Fruit fly (Drosophila melanogaster) whole organism, embryonic: ENCODE data around the gene ABCB7.

Source experiments
- Abd-B ChIP-seq: fragments of 200-800 bp; sonication (Bioruptor generic); optimal IDR thresholded peaks from 2 replicates; lab custom pipeline; 2018; ENCODE audit warnings: missing biosample characterization, mild to moderate bottlenecking, missing genetic modification characterization, moderate library complexity
- CG1024 ChIP-seq: fragments of 200-800 bp; sonication (Bioruptor generic); IDR thresholded peaks from 2 replicates; pipeline ENCODE4 v1.3.6; 2022; ENCODE audit warnings: missing biosample characterization, missing genetic modification characterization
- CG10267 ChIP-seq: fragments of 200-800 bp; sonication (Bioruptor generic); optimal IDR thresholded peaks from 2 replicates; lab custom pipeline; 2018; ENCODE audit warnings: missing biosample characterization, mild to moderate bottlenecking, missing genetic modification characterization, moderate library complexity
- CG10321 ChIP-seq: fragments of 200-800 bp; sonication (Bioruptor generic); IDR thresholded peaks from 2 replicates; pipeline ENCODE4 v1.3.6; 2022; ENCODE audit warnings: missing biosample characterization, missing genetic modification characterization
- CG10366 ChIP-seq: fragments of 200-800 bp; sonication (Bioruptor generic); IDR thresholded peaks from 2 replicates; pipeline ENCODE4 v1.3.6; 2022; ENCODE audit warnings: missing biosample characterization, missing genetic modification characterization
- CG12219 ChIP-seq: fragments of 200-800 bp; sonication (Bioruptor generic); optimal IDR thresholded peaks from 3 replicates; lab custom pipeline; 2018; ENCODE audit warnings: missing biosample characterization, mild to moderate bottlenecking, missing genetic modification characterization
- CG12659 ChIP-seq: fragments of 200-800 bp; sonication (Bioruptor generic); optimal IDR thresholded peaks from 3 replicates; lab custom pipeline; 2017; ENCODE audit warnings: mild to moderate bottlenecking, missing biosample characterization, missing genetic modification reagents, missing genetic modification characterization
- CG12769 ChIP-seq: fragments of 200-800 bp; sonication (Bioruptor generic); optimal IDR thresholded peaks from 2 replicates; lab custom pipeline; 2019; ENCODE audit warnings: missing biosample characterization, mild to moderate bottlenecking, missing genetic modification characterization, moderate library complexity
- CG13894 ChIP-seq: fragments of 200-800 bp; sonication (Bioruptor generic); optimal IDR thresholded peaks from 3 replicates; lab custom pipeline; 2018; ENCODE audit warnings: missing biosample characterization, mild to moderate bottlenecking, missing genetic modification characterization, moderate library complexity
- CG15601 ChIP-seq: fragments of 200-800 bp; sonication (Bioruptor generic); optimal IDR thresholded peaks from 3 replicates; lab custom pipeline; 2019; ENCODE audit warnings: missing biosample characterization, mild to moderate bottlenecking, missing genetic modification characterization, moderate library complexity
- CG17912 ChIP-seq: fragments of 200-800 bp; sonication (Bioruptor generic); optimal IDR thresholded peaks from 2 replicates; lab custom pipeline; 2018; ENCODE audit warnings: missing biosample characterization, mild to moderate bottlenecking, missing genetic modification characterization
- CG18262 ChIP-seq: fragments of 200-800 bp; optimal IDR thresholded peaks from 3 replicates; lab custom pipeline; 2019; ENCODE audit warnings: missing biosample characterization, mild to moderate bottlenecking, missing genetic modification characterization, moderate library complexity
- CG18599 ChIP-seq: fragments of 200-800 bp; sonication (Bioruptor generic); optimal IDR thresholded peaks from 3 replicates; lab custom pipeline; 2017; ENCODE audit warnings: missing biosample characterization, missing genetic modification characterization, mild to moderate bottlenecking, moderate library complexity, missing genetic modification reagents
- CG34422 ChIP-seq: fragments of 200-800 bp; sonication (Bioruptor generic); IDR thresholded peaks from 3 replicates; pipeline ENCODE4 v1.3.6; 2022; ENCODE audit warnings: missing biosample characterization, missing genetic modification characterization
- CG3726 ChIP-seq: fragments of 200-800 bp; sonication (Bioruptor generic); IDR thresholded peaks from 3 replicates; pipeline ENCODE4, ENCODE4 v1.3.6; 2022; ENCODE audit warnings: missing biosample characterization, missing genetic modification characterization
- CG6854 ChIP-seq: fragments of 200-800 bp; sonication (Bioruptor generic); optimal IDR thresholded peaks from 3 replicates; lab custom pipeline; 2017; ENCODE audit warnings: missing biosample characterization, mild to moderate bottlenecking, missing genetic modification characterization
- CG7271 ChIP-seq: fragments of 200-800 bp; sonication (Bioruptor generic); optimal IDR thresholded peaks from 2 replicates; lab custom pipeline; 2018; ENCODE audit warnings: missing biosample characterization, mild to moderate bottlenecking, missing genetic modification characterization, moderate library complexity
- CG7928 ChIP-seq: fragments of 200-800 bp; sonication (Bioruptor generic); optimal IDR thresholded peaks from 2 replicates; lab custom pipeline; 2017; ENCODE audit warnings: missing biosample characterization, mild to moderate bottlenecking, missing genetic modification characterization
- CG8924 ChIP-seq: fragments of 200-800 bp; optimal IDR thresholded peaks from 3 replicates; lab custom pipeline; 2019; ENCODE audit warnings: missing biosample characterization, mild to moderate bottlenecking, missing genetic modification characterization, moderate library complexity
- CoRest ChIP-seq: fragments of 200-800 bp; sonication (Bioruptor generic); optimal IDR thresholded peaks from 3 replicates; lab custom pipeline; 2018; ENCODE audit warnings: missing biosample characterization, mild to moderate bottlenecking, missing genetic modification characterization, moderate library complexity
- Deaf1 ChIP-seq: fragments of 200-800 bp; optimal IDR thresholded peaks from 3 replicates; lab custom pipeline; 2019; ENCODE audit warnings: missing biosample characterization, mild to moderate bottlenecking, missing genetic modification characterization, moderate library complexity
- E2f1 ChIP-seq: fragments of 200-800 bp; sonication (Bioruptor generic); IDR thresholded peaks from 2 replicates; pipeline ENCODE4 v1.3.6; 2022; ENCODE audit warnings: missing biosample characterization, missing genetic modification characterization
- Fer3 ChIP-seq: fragments of 200-800 bp; sonication (Bioruptor generic); optimal IDR thresholded peaks from 2 replicates; lab custom pipeline; 2018; ENCODE audit warnings: missing biosample characterization, mild to moderate bottlenecking, missing genetic modification characterization, moderate library complexity
- HmgZ ChIP-seq: fragments of 200-800 bp; sonication (Bioruptor generic); optimal IDR thresholded peaks from 2 replicates; lab custom pipeline; 2018; ENCODE audit warnings: missing biosample characterization, mild to moderate bottlenecking, missing genetic modification characterization
- Kr ChIP-seq: fragments of 200-800 bp; sonication (Bioruptor generic); optimal IDR thresholded peaks from 2 replicates; lab custom pipeline; 2017; ENCODE audit warnings: missing biosample characterization, mild to moderate bottlenecking, missing genetic modification characterization
- Myb ChIP-seq: fragments of 200-800 bp; sonication (Bioruptor generic); optimal IDR thresholded peaks from 2 replicates; lab custom pipeline; 2016; ENCODE audit warnings: missing biosample characterization, missing genetic modification characterization
- Neu2 ChIP-seq: fragments of 200-800 bp; sonication (Bioruptor generic); optimal IDR thresholded peaks from 3 replicates; lab custom pipeline; 2016; ENCODE audit warnings: missing biosample characterization, missing genetic modification characterization, borderline replicate concordance
- Oaz ChIP-seq: fragments of 200-800 bp; sonication (Bioruptor generic); IDR thresholded peaks from 2 replicates; pipeline ENCODE4 v1.3.6; 2022; ENCODE audit warnings: missing biosample characterization, missing genetic modification characterization
- Ptx1 ChIP-seq: fragments of 200-800 bp; sonication (Bioruptor generic); IDR thresholded peaks from 2 replicates; pipeline ENCODE4 v1.3.6; 2022; ENCODE audit warnings: missing biosample characterization, missing genetic modification characterization
- Six4 ChIP-seq: fragments of 200-800 bp; sonication (Bioruptor generic); optimal IDR thresholded peaks from 2 replicates; lab custom pipeline; 2016; ENCODE audit warnings: missing biosample characterization, missing genetic modification characterization
- Sox100B ChIP-seq: fragments of 200-800 bp; sonication (Bioruptor generic); optimal IDR thresholded peaks from 3 replicates; lab custom pipeline; 2018; ENCODE audit warnings: missing biosample characterization, mild to moderate bottlenecking, missing genetic modification characterization
- Stat92E ChIP-seq, 3 experiments: fragments of >200 bp in 2 of 3; fragments of 200-800 bp in 1 of 3; sonication (Bioruptor generic) in 1 of 3; optimal IDR thresholded peaks; 2 replicates each; lab custom pipeline; 2017 to 2019; ENCODE audit warnings: missing biosample characterization in 3 of 3, missing genetic modification characterization in 3 of 3, mild to moderate bottlenecking in 1 of 3, moderate library complexity in 1 of 3
- TFAM ChIP-seq: fragments of 200-800 bp; sonication (Bioruptor generic); optimal IDR thresholded peaks from 2 replicates; lab custom pipeline; 2017; ENCODE audit warnings: missing biosample characterization, missing genetic modification characterization, inconsistent platforms
- Xrp1 ChIP-seq: fragments of 200-800 bp; sonication (Bioruptor generic); IDR thresholded peaks from 2 replicates; pipeline ENCODE4 v1.3.6; 2022; ENCODE audit warnings: missing biosample characterization, missing genetic modification characterization
- amos ChIP-seq: fragments of 200-800 bp; sonication (Bioruptor generic); IDR thresholded peaks from 2 replicates; pipeline ENCODE4 v1.3.6; 2022; ENCODE audit warnings: missing biosample characterization, missing genetic modification characterization; ENCODE audit not compliant: partially characterized antibody
- bsh ChIP-seq, 2 experiments: fragments of 200-800 bp; sonication (Bioruptor generic); optimal IDR thresholded peaks; 2 replicates each; lab custom pipeline; 2017 to 2018; ENCODE audit warnings: mild to moderate bottlenecking in 2 of 2, missing biosample characterization in 2 of 2, missing genetic modification characterization in 2 of 2, moderate library complexity in 1 of 2
- crp ChIP-seq, 2 experiments: fragments of 200-800 bp; sonication (Bioruptor generic); optimal IDR thresholded peaks; 2 replicates in 1 of 2; 3 replicates in 1 of 2; lab custom pipeline; 2017; ENCODE audit warnings: missing biosample characterization in 2 of 2, missing genetic modification characterization in 2 of 2, mild to moderate bottlenecking in 1 of 2, moderate library complexity in 1 of 2
- dpn ChIP-seq, 2 experiments: fragments of 200-800 bp; sonication (Bioruptor generic); optimal IDR thresholded peaks; 3 replicates each; lab custom pipeline; 2016; ENCODE audit warnings: missing biosample characterization in 2 of 2, missing genetic modification characterization in 2 of 2
- ftz-f1 ChIP-seq: fragments of 200-800 bp; sonication (Bioruptor generic); optimal IDR thresholded peaks from 2 replicates; lab custom pipeline; 2016; ENCODE audit warnings: missing biosample characterization, missing genetic modification characterization
- gro ChIP-seq: fragments of 200-800 bp; sonication (Bioruptor generic); optimal IDR thresholded peaks from 2 replicates; lab custom pipeline; 2016; ENCODE audit warnings: missing biosample characterization, missing genetic modification characterization
- her ChIP-seq: fragments of 200-800 bp; sonication (Bioruptor generic); optimal IDR thresholded peaks from 2 replicates; lab custom pipeline; 2016; ENCODE audit warnings: missing biosample characterization, missing genetic modification characterization
- jumu ChIP-seq: fragments of 200-800 bp; sonication (Bioruptor generic); optimal IDR thresholded peaks from 3 replicates; lab custom pipeline; 2016; ENCODE audit warnings: missing biosample characterization, missing genetic modification characterization
- ken ChIP-seq: fragments of 200-800 bp; sonication (Bioruptor generic); IDR thresholded peaks from 3 replicates; pipeline ENCODE4 v1.3.6; 2022; ENCODE audit warnings: missing biosample characterization, missing genetic modification characterization
- kni ChIP-seq: fragments of 200-800 bp; sonication (Bioruptor generic); optimal IDR thresholded peaks from 3 replicates; lab custom pipeline; 2017; ENCODE audit warnings: mild to moderate bottlenecking, missing biosample characterization, missing genetic modification reagents, missing genetic modification characterization
- lov ChIP-seq, 2 experiments: fragments of 200-800 bp in 1 of 2; fragments of >200 bp in 1 of 2; sonication (Bioruptor generic) in 1 of 2; IDR thresholded peaks in 1 of 2; optimal IDR thresholded peaks in 1 of 2; 2 replicates in 1 of 2; 3 replicates in 1 of 2; pipeline versions ENCODE4 v1.3.6 to Lab custom; 2017 to 2022; ENCODE audit warnings: missing biosample characterization in 1 of 2, missing genetic modification characterization in 1 of 2
- slbo ChIP-seq: fragments of 200-800 bp; sonication (Bioruptor generic); IDR thresholded peaks from 2 replicates; pipeline ENCODE4 v1.3.6; 2022; ENCODE audit warnings: missing biosample characterization, missing genetic modification characterization
- so ChIP-seq: fragments of 200-800 bp; sonication (Bioruptor generic); IDR thresholded peaks from 3 replicates; pipeline ENCODE4 v1.3.6; 2022; ENCODE audit warnings: missing biosample characterization, missing genetic modification characterization

Gene ABCB7

DNA sequence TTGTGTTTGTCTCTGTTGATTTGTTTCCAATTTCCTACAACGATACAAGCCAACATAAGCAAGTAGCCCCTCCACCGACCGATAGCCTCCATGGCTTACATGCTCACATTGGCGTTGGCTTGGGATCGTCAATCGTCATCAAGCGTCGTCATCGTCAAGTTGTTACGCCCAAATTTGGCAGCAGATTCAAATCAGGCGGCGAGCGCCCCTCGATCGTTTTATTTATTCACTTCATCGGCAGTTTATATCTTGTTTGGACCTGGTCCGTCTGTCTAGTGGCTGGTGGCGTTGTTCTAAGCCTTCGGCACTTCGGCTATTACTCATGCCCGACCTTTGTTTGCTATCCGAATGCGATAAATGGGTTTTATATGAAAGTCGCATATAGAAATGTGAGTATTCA is 28.0 kb upstream of the ABCB7 start (continued):
- TF ChIP-seq lov (optimal IDR thresholded peaks at IDR 0.05; lab: Kevin White, UChicago) (no peak), lov (GFP tag; IDR thresholded peaks at IDR 0.05; lab: Robert Waterston, UW) (no peak), CG15601 (tag; lab: Kevin White, UChicago) (no peak), CG13894 (tag; lab: Kevin White, UChicago) (peak; percentile 85), ken (no peak), CG12659 (no peak), Deaf1 (tag; lab: Kevin White, UChicago) (peak; percentile 17), CG12769 (tag; lab: Kevin White, UChicago) (peak; percentile 49), CG12219 (GFP tag; lab: Kevin White, UChicago) (no peak), CG8924 (tag; lab: Kevin White, UChicago) (no peak), CG10321 (no peak)

DNA sequence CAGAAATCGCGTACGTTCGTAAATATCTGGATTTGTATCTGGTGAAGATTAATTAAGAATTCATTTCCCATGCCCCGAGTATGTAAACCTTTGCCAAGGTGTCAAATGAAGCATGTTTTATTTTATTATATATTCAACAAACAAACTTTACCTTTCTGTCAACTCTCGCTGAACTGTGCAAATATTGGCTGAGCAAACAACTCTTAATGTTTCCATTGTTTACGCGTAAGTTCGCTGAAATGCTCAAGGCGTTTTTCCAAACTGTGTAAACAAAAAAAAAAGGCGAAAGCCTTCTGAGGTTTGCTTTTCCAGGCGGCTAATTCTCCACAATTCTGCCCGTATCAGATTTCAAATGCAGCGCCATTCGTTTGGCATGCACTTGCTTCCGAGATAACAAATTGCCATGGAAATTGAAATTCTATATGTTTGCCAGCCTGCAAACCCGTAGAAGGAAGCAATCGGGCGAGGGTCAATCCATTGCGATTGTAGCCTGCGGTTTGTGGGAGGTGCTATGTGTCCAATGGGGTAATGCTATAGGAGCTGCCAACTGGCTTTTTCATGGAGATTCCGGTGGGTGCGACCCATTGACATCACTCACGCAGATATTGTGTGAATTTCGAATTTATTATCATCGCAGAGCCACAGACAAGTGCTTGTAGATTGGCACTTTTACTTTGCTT is 26.4 kb upstream of the ABCB7 start:
- TF ChIP-seq dpn (GFP tag; optimal IDR thresholded peaks at IDR 0.05; lab: Kevin White, UChicago): peak in 1 of 2 experiments; percentile 78
- TF ChIP-seq Stat92E (GFP tag; optimal IDR thresholded peaks at IDR 0.05; lab: Kevin White, UChicago): no peak
- TF ChIP-seq her: peak; percentile 53
- peak; percentile 79 for TF ChIP-seq HmgZ (tag; lab: Kevin White, UChicago)
- no peak for TF ChIP-seq E2f1
- peak; percentile 87 for TF ChIP-seq CG6854 (GFP tag; lab: Kevin White, UChicago)
- no peak for TF ChIP-seq CG3726 (GFP tag; lab: Robert Waterston, UW)
- TF ChIP-seq CoRest: peak; percentile 62
- peak; percentile 57; the same call in 1 of the 2 replicates for TF ChIP-seq Xrp1 (GFP tag; lab: Robert Waterston, UW)
- no peak for TF ChIP-seq bsh (GFP tag; optimal IDR thresholded peaks at IDR 0.05; lab: Kevin White, UChicago)
- no peak for TF ChIP-seq CG10267 (tag; lab: Kevin White, UChicago)
- TF ChIP-seq CG18599 (GFP tag; lab: Kevin White, UChicago): peak; percentile 96
- TF ChIP-seq Ptx1 (GFP tag; lab: Robert Waterston, UW): no peak
- no peak for TF ChIP-seq TFAM (GFP tag; lab: Kevin White, UChicago)
- TF ChIP-seq Sox100B (GFP tag; lab: Kevin White, UChicago): no peak
- no peak for TF ChIP-seq Neu2 (GFP tag; lab: Kevin White, UChicago)
- no peak for TF ChIP-seq CG10366
- no peak for TF ChIP-seq jumu (GFP tag; lab: Kevin White, UChicago)
- TF ChIP-seq Kr (GFP tag; lab: Kevin White, UChicago): no peak
- peak; percentile 26 for TF ChIP-seq Six4 (GFP tag; lab: Kevin White, UChicago)
- TF ChIP-seq Myb (GFP tag; lab: Kevin White, UChicago): no peak
- peak; percentile 66; the same call in 1 of the 3 replicates for TF ChIP-seq so (GFP tag; lab: Robert Waterston, UW)
- no peak for TF ChIP-seq kni (GFP tag; lab: Kevin White, UChicago)
- TF ChIP-seq CG7271 (tag; lab: Kevin White, UChicago): no peak
- TF ChIP-seq gro: no peak
- TF ChIP-seq CG34422: no peak
- TF ChIP-seq Fer3 (tag; lab: Kevin White, UChicago): peak; percentile 88
- TF ChIP-seq CG12219 (GFP tag; lab: Kevin White, UChicago): peak; percentile 11
- peak; percentile 7 for TF ChIP-seq CG17912 (GFP tag; lab: Kevin White, UChicago)
- no peak for TF ChIP-seq Abd-B (GFP tag; lab: Kevin White, UChicago)
- no peak for TF ChIP-seq crp (GFP tag; optimal IDR thresholded peaks at IDR 0.05; lab: Kevin White, UChicago)
- TF ChIP-seq Oaz (GFP tag; lab: Robert Waterston, UW): no peak
- TF ChIP-seq CG1024 (GFP tag; lab: Robert Waterston, UW): no peak
- no peak for TF ChIP-seq amos
- TF ChIP-seq CG18262 (tag; lab: Kevin White, UChicago): no peak
- TF ChIP-seq CG7928: peak; percentile 64
- peak; percentile 32 for TF ChIP-seq ftz-f1 (GFP tag; lab: Kevin White, UChicago)
- peak; percentile 33 for TF ChIP-seq slbo
